Worm (Caenorhabditis elegans) whole organism, L1 larva: ENCODE measurements around the gene str-220.

Experiments used
- C16A3.4 ChIP-seq: fragments of 150-350 bp; optimal IDR thresholded peaks from 2 replicates; lab custom pipeline; 2014; ENCODE audit warnings: missing biosample characterization, missing genetic modification characterization
- F16B12.6 ChIP-seq: fragments of 150-350 bp; optimal IDR thresholded peaks from 2 replicates; lab custom pipeline; 2014; ENCODE audit warnings: missing biosample characterization, missing genetic modification characterization
- alr-1 ChIP-seq: fragments of 200-800 bp; sonication (Bioruptor generic); optimal IDR thresholded peaks from 2 replicates; lab custom pipeline; 2018; ENCODE audit warnings: borderline replicate concordance, mild to moderate bottlenecking, missing genetic modification characterization, missing compliant biosample characterization
- aly-2 ChIP-seq: fragments of 150-350 bp; optimal IDR thresholded peaks from 2 replicates; lab custom pipeline; 2014; ENCODE audit warnings: missing biosample characterization, missing genetic modification characterization
- blmp-1 ChIP-seq: fragments of 150-350 bp; optimal IDR thresholded peaks from 2 replicates; lab custom pipeline; 2014; ENCODE audit warnings: missing biosample characterization, missing genetic modification characterization
- ceh-8 ChIP-seq: fragments of 200-800 bp; sonication (Bioruptor generic); optimal IDR thresholded peaks from 2 replicates; lab custom pipeline; 2018; ENCODE audit warnings: mild to moderate bottlenecking, missing genetic modification characterization, moderate library complexity, missing compliant biosample characterization
- ceh-82 ChIP-seq, 3 experiments: fragments of 150-350 bp in 1 of 3; sonication (generic microtip) in 2 of 3; optimal IDR thresholded peaks; 2 replicates each; lab custom pipeline; 2014 to 2017; ENCODE audit warnings: missing biosample characterization in 3 of 3, missing genetic modification characterization in 3 of 3
- ceh-88 ChIP-seq: fragments of 200-800 bp; sonication (Bioruptor generic); IDR thresholded peaks from 2 replicates; pipeline ENCODE4 v1.3.6; 2022; ENCODE audit warnings: missing genetic modification characterization, missing compliant biosample characterization
- dsc-1 ChIP-seq: sonication (generic microtip); optimal IDR thresholded peaks from 2 replicates; lab custom pipeline; 2016; ENCODE audit warnings: mild to moderate bottlenecking, missing genetic modification characterization, missing compliant biosample characterization
- efl-1 ChIP-seq, 4 experiments: fragments of 150-350 bp; optimal IDR thresholded peaks in 3 of 4; peaks in 1 of 4; 1 replicate in 1 of 4; 2 replicates in 3 of 4; lab custom pipeline; 2014; ENCODE audit warnings: missing biosample characterization in 2 of 4, missing genetic modification characterization in 2 of 4, missing genetic modification reagents in 2 of 4
- efl-3 ChIP-seq: fragments of 200-800 bp; sonication (Bioruptor generic); optimal IDR thresholded peaks from 2 replicates; lab custom pipeline; 2018; ENCODE audit warnings: mild to moderate bottlenecking, missing genetic modification characterization, missing compliant biosample characterization
- egl-27 ChIP-seq, 2 experiments: fragments of 150-350 bp in 1 of 2; sonication (generic microtip); optimal IDR thresholded peaks; 3 replicates each; lab custom pipeline; 2017 to 2018; ENCODE audit warnings: missing biosample characterization in 2 of 2, missing genetic modification characterization in 2 of 2, missing genetic modification reagents in 2 of 2
- elt-2 ChIP-seq: sonication (generic microtip); optimal IDR thresholded peaks from 2 replicates; lab custom pipeline; 2016; ENCODE audit warnings: missing genetic modification characterization, mild to moderate bottlenecking, inconsistent platforms, missing compliant biosample characterization, missing genetic modification reagents
- elt-3 ChIP-seq, 6 experiments: fragments of 150-350 bp in 1 of 6; sonication (generic microtip); optimal IDR thresholded peaks; 2 replicates each; lab custom pipeline; 2017 to 2018; ENCODE audit warnings: missing biosample characterization in 6 of 6, missing genetic modification characterization in 6 of 6, inconsistent platforms in 1 of 6
- ets-5 ChIP-seq: fragments of 200-800 bp; sonication (Bioruptor generic); IDR thresholded peaks from 2 replicates; pipeline ENCODE4 v1.3.6; 2022; ENCODE audit warnings: missing genetic modification characterization, missing compliant biosample characterization
- fkh-4 ChIP-seq: sonication (generic microtip); optimal IDR thresholded peaks from 2 replicates; lab custom pipeline; 2016; ENCODE audit warnings: missing compliant biosample characterization, missing genetic modification characterization, borderline replicate concordance
- fkh-8 ChIP-seq: sonication (generic microtip); optimal IDR thresholded peaks from 2 replicates; lab custom pipeline; 2016; ENCODE audit warnings: mild to moderate bottlenecking, missing genetic modification characterization, missing compliant biosample characterization
- grh-1 ChIP-seq: fragments of 200-800 bp; sonication (Bioruptor generic); IDR thresholded peaks from 2 replicates; pipeline ENCODE4 v1.3.6; 2022; ENCODE audit warnings: missing genetic modification reagents, missing genetic modification characterization, missing compliant biosample characterization
- jun-1 ChIP-seq: fragments of 150-350 bp; optimal IDR thresholded peaks from 2 replicates; lab custom pipeline; 2014; ENCODE audit warnings: missing biosample characterization, missing genetic modification reagents, missing genetic modification characterization
- lin-14 ChIP-seq: fragments of 200-800 bp; sonication (Bioruptor generic); optimal IDR thresholded peaks from 2 replicates; lab custom pipeline; 2018; ENCODE audit warnings: mild to moderate bottlenecking, missing genetic modification characterization, moderate library complexity, missing compliant biosample characterization
- lin-35 ChIP-seq, 2 experiments: fragments of 150-350 bp; optimal IDR thresholded peaks; 2 replicates each; lab custom pipeline; 2014; ENCODE audit warnings: missing biosample characterization in 2 of 2, missing genetic modification characterization in 2 of 2, missing genetic modification reagents in 2 of 2
- lin-39 ChIP-seq: fragments of 150-350 bp; optimal IDR thresholded peaks from 2 replicates; lab custom pipeline; 2014; ENCODE audit warnings: missing biosample characterization, missing genetic modification reagents, missing genetic modification characterization
- lir-3 ChIP-seq: sonication (generic microtip); optimal IDR thresholded peaks from 2 replicates; lab custom pipeline; 2016; ENCODE audit warnings: mild to moderate bottlenecking, missing genetic modification characterization, moderate library complexity, missing compliant biosample characterization; ENCODE audit not compliant: poor library complexity
- mdl-1 ChIP-seq, 2 experiments: fragments of 150-350 bp; optimal IDR thresholded peaks; 2 replicates each; lab custom pipeline; 2014 to 2017; ENCODE audit warnings: missing biosample characterization in 2 of 2, missing genetic modification characterization in 2 of 2, inconsistent platforms in 1 of 2
- mep-1 ChIP-seq: fragments of 150-350 bp; optimal IDR thresholded peaks from 2 replicates; lab custom pipeline; 2014; ENCODE audit warnings: missing biosample characterization, missing genetic modification characterization
- nhr-20 ChIP-seq: sonication (generic microtip); optimal IDR thresholded peaks from 2 replicates; lab custom pipeline; 2016; ENCODE audit warnings: mild to moderate bottlenecking, missing genetic modification characterization, missing compliant biosample characterization
- nhr-71 ChIP-seq: sonication (generic microtip); optimal IDR thresholded peaks from 2 replicates; lab custom pipeline; 2016; ENCODE audit warnings: mild to moderate bottlenecking, missing genetic modification characterization, moderate library complexity, missing compliant biosample characterization
- nhr-90 ChIP-seq: sonication (generic microtip); optimal IDR thresholded peaks from 2 replicates; lab custom pipeline; 2016; ENCODE audit warnings: mild to moderate bottlenecking, missing genetic modification characterization, missing compliant biosample characterization; ENCODE audit not compliant: poor library complexity
- pag-3 ChIP-seq: sonication (generic microtip); optimal IDR thresholded peaks from 2 replicates; lab custom pipeline; 2017; ENCODE audit warnings: missing genetic modification characterization, mild to moderate bottlenecking, missing compliant biosample characterization, antibody characterized with exemption, borderline replicate concordance; ENCODE audit not compliant: insufficient read depth
- rnt-1 ChIP-seq: sonication (generic microtip); optimal IDR thresholded peaks from 2 replicates; lab custom pipeline; 2016; ENCODE audit warnings: mild to moderate bottlenecking, missing genetic modification characterization, moderate library complexity, missing compliant biosample characterization
- sptf-1 ChIP-seq: fragments of 150-350 bp; optimal IDR thresholded peaks from 2 replicates; lab custom pipeline; 2014; ENCODE audit warnings: missing biosample characterization, missing genetic modification characterization
- unc-86 ChIP-seq: sonication (generic microtip); optimal IDR thresholded peaks from 2 replicates; lab custom pipeline; 2016; ENCODE audit warnings: missing genetic modification characterization, missing compliant biosample characterization
- unc-98 ChIP-seq: fragments of 200-800 bp; sonication (Bioruptor generic); IDR thresholded peaks from 2 replicates; pipeline ENCODE4 v1.3.6; 2022; ENCODE audit warnings: missing genetic modification characterization, missing compliant biosample characterization
- vab-15 ChIP-seq: sonication (generic microtip); optimal IDR thresholded peaks from 2 replicates; lab custom pipeline; 2017; ENCODE audit warnings: missing genotype, mild to moderate bottlenecking, missing genetic modification characterization, missing compliant biosample characterization
- xbp-1 ChIP-seq: sonication (generic microtip); optimal IDR thresholded peaks from 2 replicates; lab custom pipeline; 2016; ENCODE audit warnings: missing genetic modification characterization, missing compliant biosample characterization
- zag-1 ChIP-seq: fragments of 150-350 bp; optimal IDR thresholded peaks from 2 replicates; lab custom pipeline; 2014; ENCODE audit warnings: missing biosample characterization, missing genetic modification characterization
- ztf-11 ChIP-seq, 2 experiments: sonication (generic microtip); optimal IDR thresholded peaks; 2 replicates each; lab custom pipeline; 2016 to 2017; ENCODE audit warnings: missing genetic modification characterization in 2 of 2, missing biosample characterization in 1 of 2, missing compliant biosample characterization in 1 of 2

The str-220 gene

DNA sequence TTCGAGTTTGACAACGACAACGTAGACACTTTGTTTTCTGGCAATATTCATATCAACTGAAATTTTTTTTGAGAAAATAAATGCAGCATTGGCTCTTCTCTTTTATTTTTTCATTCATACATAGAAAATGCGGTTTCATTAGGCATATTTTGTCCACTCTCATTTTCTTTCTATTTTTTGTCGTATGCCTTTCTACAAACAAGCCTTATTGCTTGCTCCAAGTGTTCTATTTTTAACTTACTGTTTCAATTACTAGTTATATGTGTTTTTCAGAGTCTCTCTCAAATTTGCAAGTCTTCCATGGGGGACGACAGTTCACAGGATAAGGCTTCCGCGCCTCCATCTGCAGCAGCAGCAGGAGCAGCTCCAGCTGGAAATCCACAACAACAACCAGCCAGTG is 34.8 kb upstream of the str-220 start, which contains the start of gene kcc-1:
TSS of gene kcc-1 (plus strand) at position 301 of the 400 bp plus-strand sequence.
- no peak for TF ChIP-seq aly-2 (tag; lab: Kevin White, UChicago)
- no peak for TF ChIP-seq ceh-82 (tag; optimal IDR thresholded peaks at IDR 0.05; lab: Kevin White, UChicago)
- TF ChIP-seq, all 84 proteins: peak for 0

DNA sequence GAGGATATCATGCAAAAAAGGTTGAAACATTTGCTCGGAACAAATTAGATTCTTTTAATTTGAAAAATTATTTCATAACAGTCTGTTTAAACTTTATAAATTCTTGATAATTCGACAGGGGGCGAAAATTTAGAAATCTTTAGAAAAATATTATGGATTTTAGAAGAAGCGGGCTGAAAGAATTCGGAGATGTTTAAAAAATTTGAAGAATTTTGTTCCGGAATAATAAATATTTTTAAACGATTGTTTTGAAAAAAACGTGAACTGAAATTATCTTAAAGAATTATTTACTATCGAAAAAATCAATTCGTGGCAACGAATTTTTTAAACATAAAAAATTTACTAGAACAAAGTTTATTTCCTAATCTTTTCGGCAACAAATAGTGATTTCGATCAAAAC is 32.6 kb upstream of the str-220 start, which contains the start of gene R13A1.3:
TSS of gene R13A1.3 (plus strand) at position 301 of the 400 bp plus-strand sequence.
- TF ChIP-seq unc-98 (GFP tag; lab: Robert Waterston, UW) (no peak), C16A3.4 (tag; lab: Kevin White, UChicago) (no peak), lin-39 (tag; lab: Kevin White, UChicago) (no peak), lin-35 (GFP tag; optimal IDR thresholded peaks at IDR 0.05; lab: Kevin White, UChicago) (no peak), fkh-8 (tag; lab: Kevin White, UChicago) (no peak), alr-1 (no peak), unc-86 (tag; lab: Kevin White, UChicago) (no peak), ztf-11 (tag; optimal IDR thresholded peaks at IDR 0.05; lab: Kevin White, UChicago) (no peak), pag-3 (no peak), dsc-1 (tag; lab: Kevin White, UChicago) (no peak)

DNA sequence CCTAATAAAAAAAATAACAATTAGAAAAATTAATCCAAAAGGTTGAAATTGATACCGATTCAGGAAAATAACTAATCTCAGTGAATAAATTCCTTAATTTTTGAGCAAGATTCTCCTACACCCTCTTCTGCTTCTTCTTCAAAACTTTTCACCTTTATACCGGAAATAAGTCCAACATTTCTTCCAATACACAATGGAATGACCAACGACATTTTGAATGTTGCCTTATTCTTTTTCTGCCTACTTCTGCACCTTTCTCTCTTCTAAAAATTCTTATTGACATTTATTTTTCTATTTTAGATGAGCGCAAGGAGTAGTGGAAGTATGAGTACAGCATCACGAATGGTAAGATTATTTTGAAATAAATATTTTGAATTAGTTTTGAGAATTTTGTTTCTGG is 25.7 kb upstream of the str-220 start, which contains the start of gene unc-8:
TSS of gene unc-8 (plus strand) at position 301 of the 400 bp plus-strand sequence.
- TF ChIP-seq aly-2 (tag; lab: Kevin White, UChicago), result no peak
- no peak for TF ChIP-seq nhr-71 (tag; lab: Kevin White, UChicago)
- no peak for TF ChIP-seq grh-1 (GFP tag; lab: Robert Waterston, UW)
- TF ChIP-seq elt-3 (tag; optimal IDR thresholded peaks at IDR 0.05; lab: Kevin White, UChicago), result no peak
- no peak for TF ChIP-seq rnt-1 (tag; lab: Kevin White, UChicago)
- TF ChIP-seq alr-1, result no peak
- TF ChIP-seq ceh-8, result no peak

DNA sequence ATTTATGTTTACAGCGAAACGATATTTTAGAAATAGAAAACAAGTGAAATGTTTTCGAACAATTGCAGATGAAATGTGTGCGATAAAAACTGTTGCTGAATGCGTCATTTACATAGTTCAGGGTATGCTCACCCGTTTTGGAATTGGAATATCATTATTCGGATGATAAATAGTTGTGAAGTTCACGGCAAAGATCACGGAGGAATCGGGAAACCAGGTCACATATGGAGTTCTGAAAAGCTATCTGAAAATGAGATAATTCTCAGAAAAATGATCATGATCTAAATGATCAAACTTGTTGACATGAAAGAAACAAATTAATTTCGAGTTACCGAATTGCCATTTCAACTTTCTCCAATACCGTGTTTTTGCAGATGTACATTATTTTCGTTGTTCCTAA is 24.6 kb upstream of the str-220 start, which contains the start of gene best-16:
TSS of gene best-16 (minus strand) at position 101 of the 400 bp plus-strand sequence.
- TF ChIP-seq alr-1 (no peak), zag-1 (no peak), xbp-1 (tag; lab: Kevin White, UChicago) (no peak), sptf-1 (tag; lab: Kevin White, UChicago) (no peak), F16B12.6 (no peak), mep-1 (no peak), efl-3 (no peak), unc-86 (tag; lab: Kevin White, UChicago) (no peak), egl-27 (tag; optimal IDR thresholded peaks at IDR 0.05; lab: Kevin White, UChicago) (no peak), ets-5 (GFP tag; lab: Robert Waterston, UW) (no peak)

DNA sequence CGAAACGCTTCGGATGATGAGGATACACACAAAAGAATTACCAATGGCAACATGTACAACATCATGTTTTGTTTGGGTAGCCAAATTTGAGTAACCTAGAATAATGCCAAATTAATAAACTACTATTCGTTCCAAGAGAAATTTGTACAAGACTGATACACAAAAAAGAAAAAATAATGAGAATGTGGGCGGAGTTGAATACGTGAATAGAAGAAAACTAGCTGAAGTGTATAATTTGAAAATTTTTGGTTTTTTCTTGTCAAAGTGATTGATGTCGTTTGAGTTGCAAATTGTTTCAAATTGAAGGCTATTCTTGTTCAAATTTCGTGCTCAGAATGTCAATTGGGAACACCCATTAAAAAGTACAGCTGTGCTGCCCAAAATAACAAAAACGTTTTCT is 20.6 kb upstream of the str-220 start, which contains the start of gene R13A1.5:
TSS of gene R13A1.5 (minus strand) at position 101 of the 400 bp plus-strand sequence.
- no peak for TF ChIP-seq efl-3
- no peak for TF ChIP-seq fkh-4 (tag; lab: Kevin White, UChicago)
- TF ChIP-seq efl-1 (optimal IDR thresholded peaks at IDR 0.05; lab: Kevin White, UChicago), result no peak
- peak in 1 of 2 experiments; percentile 67 for TF ChIP-seq efl-1 (GFP tag; optimal IDR thresholded peaks at IDR 0.05 in 1 of 2; lab: Kevin White, UChicago)
- no peak for TF ChIP-seq vab-15 (tag; lab: Kevin White, UChicago)

DNA sequence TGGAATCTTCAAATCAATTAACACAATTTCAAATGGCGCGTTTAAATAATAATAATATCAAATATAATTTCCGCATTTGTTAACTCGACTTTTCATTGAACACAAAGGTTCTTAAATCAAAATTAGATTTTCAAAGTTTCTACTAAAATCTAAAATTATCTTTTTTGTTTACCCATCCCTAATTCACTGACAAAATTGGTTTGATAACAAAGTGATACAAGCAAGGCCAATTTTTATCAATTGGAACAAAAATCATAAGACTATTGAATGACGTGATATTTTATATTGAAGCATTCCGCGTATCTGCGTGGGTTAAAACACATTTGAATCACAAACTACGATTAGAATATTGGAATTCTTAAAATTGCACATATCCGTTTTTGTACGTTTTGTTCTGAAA is 19.3 kb upstream of the str-220 start:
- TF ChIP-seq ceh-88 (GFP tag; lab: Robert Waterston, UW), result no peak
- peak; percentile 69 for TF ChIP-seq nhr-71 (tag; lab: Kevin White, UChicago)
- TF ChIP-seq blmp-1 (tag; lab: Kevin White, UChicago), result peak; percentile 22
- TF ChIP-seq elt-2, result peak; percentile 89
- TF ChIP-seq jun-1 (tag; lab: Kevin White, UChicago), result peak; percentile 49
- TF ChIP-seq lin-35 (GFP tag; optimal IDR thresholded peaks at IDR 0.05; lab: Kevin White, UChicago), result peak in 1 of 2 experiments; percentile 28
- no peak for TF ChIP-seq lir-3 (tag; lab: Kevin White, UChicago)
- no peak for TF ChIP-seq mdl-1 (tag; optimal IDR thresholded peaks at IDR 0.05; lab: Kevin White, UChicago)
- peak; percentile 38 for TF ChIP-seq nhr-20
- TF ChIP-seq nhr-90, result peak; percentile 27
- TF ChIP-seq elt-3 (tag; optimal IDR thresholded peaks at IDR 0.05; lab: Kevin White, UChicago), result peak in 3 of 6 experiments; percentile 6 to 73 (median 56)
- TF ChIP-seq lin-14 (GFP tag; lab: Kevin White, UChicago), result peak; percentile 56
- TF ChIP-seq, all 84 proteins: peak for 9
